Fruit fly (Drosophila melanogaster): ENCODE measurements around the gene ple.

dm6 chr3L:6703368-6703807 lies 15.9 kb downstream of the ple start, which contains the start of gene SP1173:
- TF ChIP-seq pan (optimal IDR thresholded peaks at IDR 0.05) (no peak), Dfd (GFP tag; optimal IDR thresholded peaks at IDR 0.05) (no peak), fru (GFP tag; optimal IDR thresholded peaks at IDR 0.05) (no peak), ey (GFP tag; optimal IDR thresholded peaks at IDR 0.05) (no peak), Mio (GFP tag; optimal IDR thresholded peaks at IDR 0.05) (no peak), dsf (GFP tag; optimal IDR thresholded peaks at IDR 0.05; ENCODE audit: borderline replicate concordance) (no peak), jim (GFP tag; optimal IDR thresholded peaks at IDR 0.05) (no peak), lola (GFP tag; optimal IDR thresholded peaks at IDR 0.05) (no peak), psq (GFP tag; optimal IDR thresholded peaks at IDR 0.05) (no peak), br (GFP tag; optimal IDR thresholded peaks at IDR 0.05) (no peak), sage (GFP tag; optimal IDR thresholded peaks at IDR 0.05) (no peak)

Measured in whole organism, wandering third instar larva.